Fruit fly (Drosophila melanogaster) whole organism, embryonic: ENCODE measurements around the gene CG12728.

Experiments
- Blimp-1 ChIP-seq: fragments of 200-800 bp; sonication (Bioruptor generic); optimal IDR thresholded peaks from 3 replicates; lab custom pipeline; 2018; ENCODE audit warnings: missing biosample characterization, missing genetic modification characterization, mild to moderate bottlenecking, moderate library complexity, missing genetic modification reagents
- C15 ChIP-seq: fragments of 200-800 bp; sonication (Bioruptor generic); IDR thresholded peaks from 3 replicates; pipeline ENCODE4 v1.3.6; 2022; ENCODE audit warnings: missing biosample characterization, missing genetic modification characterization
- CG10147 ChIP-seq: fragments of 200-800 bp; sonication (Bioruptor generic); optimal IDR thresholded peaks from 2 replicates; lab custom pipeline; 2019; ENCODE audit warnings: missing biosample characterization, mild to moderate bottlenecking, missing genetic modification characterization, moderate library complexity
- CG1024 ChIP-seq: fragments of 200-800 bp; sonication (Bioruptor generic); IDR thresholded peaks from 2 replicates; pipeline ENCODE4 v1.3.6; 2022; ENCODE audit warnings: missing biosample characterization, missing genetic modification characterization
- CG11247 ChIP-seq: fragments of 200-800 bp; sonication (Bioruptor generic); IDR thresholded peaks from 2 replicates; pipeline ENCODE4 v1.3.6; 2022; ENCODE audit warnings: missing biosample characterization, missing genetic modification characterization
- CG12155 ChIP-seq: fragments of 200-800 bp; sonication (Bioruptor generic); optimal IDR thresholded peaks from 3 replicates; lab custom pipeline; 2016; ENCODE audit warnings: missing biosample characterization, missing genetic modification characterization
- CG12769 ChIP-seq: fragments of 200-800 bp; sonication (Bioruptor generic); optimal IDR thresholded peaks from 2 replicates; lab custom pipeline; 2019; ENCODE audit warnings: missing biosample characterization, mild to moderate bottlenecking, missing genetic modification characterization, moderate library complexity
- CG1529 ChIP-seq: fragments of 200-800 bp; sonication (Bioruptor generic); optimal IDR thresholded peaks from 3 replicates; lab custom pipeline; 2018; ENCODE audit warnings: missing biosample characterization, missing genetic modification characterization
- CG15601 ChIP-seq: fragments of 200-800 bp; sonication (Bioruptor generic); optimal IDR thresholded peaks from 3 replicates; lab custom pipeline; 2019; ENCODE audit warnings: missing biosample characterization, mild to moderate bottlenecking, missing genetic modification characterization, moderate library complexity
- CG16815 ChIP-seq: fragments of 200-800 bp; sonication (Bioruptor generic); optimal IDR thresholded peaks from 3 replicates; lab custom pipeline; 2017; ENCODE audit warnings: missing biosample characterization, mild to moderate bottlenecking, missing genetic modification characterization
- CG30431 ChIP-seq: fragments of 200-800 bp; sonication (Bioruptor generic); optimal IDR thresholded peaks from 2 replicates; lab custom pipeline; 2017; ENCODE audit warnings: missing biosample characterization, missing genetic modification characterization
- CG32772 ChIP-seq: fragments of 200-800 bp; sonication (Bioruptor generic); IDR thresholded peaks from 2 replicates; pipeline ENCODE4 v1.3.6; 2022; ENCODE audit warnings: missing biosample characterization, missing genetic modification characterization
- CG33557 ChIP-seq: fragments of 200-800 bp; sonication (Bioruptor generic); optimal IDR thresholded peaks from 2 replicates; lab custom pipeline; 2019; ENCODE audit warnings: missing biosample characterization, mild to moderate bottlenecking, missing genetic modification characterization, moderate library complexity
- CG34422 ChIP-seq: fragments of 200-800 bp; sonication (Bioruptor generic); IDR thresholded peaks from 3 replicates; pipeline ENCODE4 v1.3.6; 2022; ENCODE audit warnings: missing biosample characterization, missing genetic modification characterization
- CG42726 ChIP-seq: fragments of 200-800 bp; sonication (Bioruptor generic); IDR thresholded peaks from 2 replicates; pipeline ENCODE4 v1.3.6; 2022; ENCODE audit warnings: missing biosample characterization, missing genetic modification characterization; ENCODE audit not compliant: partially characterized antibody
- CG7839 ChIP-seq: fragments of 200-800 bp; sonication (Bioruptor generic); optimal IDR thresholded peaks from 3 replicates; lab custom pipeline; 2018; ENCODE audit warnings: missing biosample characterization, mild to moderate bottlenecking, missing genetic modification characterization, moderate library complexity
- CG9817 ChIP-seq: fragments of 200-800 bp; sonication (Bioruptor generic); optimal IDR thresholded peaks from 2 replicates; lab custom pipeline; 2018; ENCODE audit warnings: missing biosample characterization, mild to moderate bottlenecking, missing genetic modification characterization, moderate library complexity
- CoRest ChIP-seq: fragments of 200-800 bp; sonication (Bioruptor generic); optimal IDR thresholded peaks from 3 replicates; lab custom pipeline; 2018; ENCODE audit warnings: missing biosample characterization, mild to moderate bottlenecking, missing genetic modification characterization, moderate library complexity
- D ChIP-seq, 2 experiments: fragments of 200-800 bp in 1 of 2; fragments of >200 bp in 1 of 2; sonication (Bioruptor generic) in 1 of 2; optimal IDR thresholded peaks; 2 replicates in 1 of 2; 3 replicates in 1 of 2; lab custom pipeline; 2017; ENCODE audit warnings: mild to moderate bottlenecking in 1 of 2, missing biosample characterization in 1 of 2, missing genetic modification characterization in 1 of 2, missing genetic modification reagents in 1 of 2
- Dek ChIP-seq: fragments of 200-800 bp; sonication (Bioruptor generic); optimal IDR thresholded peaks from 3 replicates; lab custom pipeline; 2019; ENCODE audit warnings: missing biosample characterization, mild to moderate bottlenecking, missing genetic modification characterization, moderate library complexity
- Fer3 ChIP-seq: fragments of 200-800 bp; sonication (Bioruptor generic); optimal IDR thresholded peaks from 2 replicates; lab custom pipeline; 2018; ENCODE audit warnings: missing biosample characterization, mild to moderate bottlenecking, missing genetic modification characterization, moderate library complexity
- Gsc ChIP-seq: fragments of 200-800 bp; sonication (Bioruptor generic); IDR thresholded peaks from 2 replicates; pipeline ENCODE4 v1.3.6; 2022; ENCODE audit warnings: missing biosample characterization, missing genetic modification characterization
- Hr3 ChIP-seq: fragments of 200-800 bp; sonication (Bioruptor generic); optimal IDR thresholded peaks from 3 replicates; lab custom pipeline; 2016; ENCODE audit warnings: missing biosample characterization, missing genetic modification characterization
- NfI ChIP-seq: fragments of 200-800 bp; sonication (Bioruptor generic); optimal IDR thresholded peaks from 3 replicates; lab custom pipeline; 2018; ENCODE audit warnings: missing biosample characterization, mild to moderate bottlenecking, missing genetic modification characterization, moderate library complexity
- Pdp1 ChIP-seq, 2 experiments: fragments of 200-800 bp; sonication (Bioruptor generic); optimal IDR thresholded peaks; 3 replicates each; lab custom pipeline; 2016; ENCODE audit warnings: missing biosample characterization in 2 of 2, missing genetic modification characterization in 2 of 2, mild to moderate bottlenecking in 1 of 2, moderate library complexity in 1 of 2
- Taf1 ChIP-seq: fragments of 200-800 bp; sonication (Bioruptor generic); IDR thresholded peaks from 2 replicates; pipeline ENCODE4 v1.3.6; 2022; ENCODE audit warnings: missing biosample characterization, missing genetic modification characterization
- ap ChIP-seq: fragments of 200-800 bp; sonication (Bioruptor generic); IDR thresholded peaks from 2 replicates; pipeline ENCODE4 v1.3.6; 2022; ENCODE audit warnings: missing biosample characterization, missing genetic modification characterization
- ara ChIP-seq: fragments of 200-800 bp; sonication (Bioruptor generic); IDR thresholded peaks from 2 replicates; pipeline ENCODE4 v1.3.6; 2022; ENCODE audit warnings: missing biosample characterization, missing genetic modification characterization
- ato ChIP-seq: fragments of 200-800 bp; sonication (Bioruptor generic); IDR thresholded peaks from 2 replicates; pipeline ENCODE4 v1.3.6; 2022; ENCODE audit warnings: missing biosample characterization, missing genetic modification characterization; ENCODE audit not compliant: partially characterized antibody
- caup ChIP-seq: fragments of 200-800 bp; sonication (Bioruptor generic); optimal IDR thresholded peaks from 3 replicates; lab custom pipeline; 2017; ENCODE audit warnings: missing biosample characterization, mild to moderate bottlenecking, missing genetic modification characterization, moderate library complexity; ENCODE audit not compliant: severe bottlenecking
- crol ChIP-seq: fragments of 200-800 bp; sonication (Bioruptor generic); IDR thresholded peaks from 2 replicates; pipeline ENCODE4 v1.3.6; 2022; ENCODE audit warnings: missing biosample characterization, missing genetic modification characterization
- cwo ChIP-seq: fragments of 200-800 bp; sonication (Bioruptor generic); optimal IDR thresholded peaks from 3 replicates; lab custom pipeline; 2017; ENCODE audit warnings: missing biosample characterization, missing genetic modification characterization, mild to moderate bottlenecking, moderate library complexity, missing genetic modification reagents
- disco-r ChIP-seq: fragments of 200-800 bp; sonication (Bioruptor generic); optimal IDR thresholded peaks from 2 replicates; lab custom pipeline; 2016; ENCODE audit warnings: missing biosample characterization, missing genetic modification characterization
- dmrt99B ChIP-seq: fragments of 200-800 bp; sonication (Bioruptor generic); optimal IDR thresholded peaks from 2 replicates; lab custom pipeline; 2018; ENCODE audit warnings: missing biosample characterization, mild to moderate bottlenecking, missing genetic modification characterization, moderate library complexity
- eve ChIP-seq, 2 experiments: fragments of >200 bp; optimal IDR thresholded peaks; 2 replicates each; lab custom pipeline; 2017; ENCODE audit warnings: missing biosample characterization in 2 of 2, missing genetic modification characterization in 2 of 2
- fd102C ChIP-seq: fragments of 200-800 bp; sonication (Bioruptor generic); optimal IDR thresholded peaks from 2 replicates; lab custom pipeline; 2018; ENCODE audit warnings: missing biosample characterization, mild to moderate bottlenecking, missing genetic modification characterization, moderate library complexity
- ind ChIP-seq: fragments of 200-800 bp; sonication (Bioruptor generic); optimal IDR thresholded peaks from 3 replicates; lab custom pipeline; 2016; ENCODE audit warnings: missing biosample characterization, missing genetic modification characterization
- ken ChIP-seq: fragments of 200-800 bp; sonication (Bioruptor generic); IDR thresholded peaks from 3 replicates; pipeline ENCODE4 v1.3.6; 2022; ENCODE audit warnings: missing biosample characterization, missing genetic modification characterization
- lab ChIP-seq: fragments of 200-800 bp; sonication (Bioruptor generic); optimal IDR thresholded peaks from 3 replicates; lab custom pipeline; 2017; ENCODE audit warnings: missing biosample characterization, missing genetic modification characterization, mild to moderate bottlenecking, moderate library complexity, missing genetic modification reagents
- mam ChIP-seq: fragments of 200-800 bp; sonication (Bioruptor generic); optimal IDR thresholded peaks from 3 replicates; lab custom pipeline; 2016; ENCODE audit warnings: missing biosample characterization, missing genetic modification characterization
- otp ChIP-seq: fragments of 200-800 bp; sonication (Bioruptor generic); IDR thresholded peaks from 3 replicates; pipeline ENCODE4, ENCODE4 v1.3.6; 2022; ENCODE audit warnings: missing biosample characterization, missing genetic modification characterization
- pfk ChIP-seq: fragments of 200-800 bp; sonication (Bioruptor generic); optimal IDR thresholded peaks from 2 replicates; lab custom pipeline; 2018; ENCODE audit warnings: missing biosample characterization, mild to moderate bottlenecking, missing genetic modification characterization, moderate library complexity
- pzg ChIP-seq: fragments of 200-800 bp; sonication (Bioruptor generic); optimal IDR thresholded peaks from 3 replicates; lab custom pipeline; 2018; ENCODE audit warnings: missing biosample characterization, mild to moderate bottlenecking, missing genetic modification characterization, moderate library complexity
- run ChIP-seq: fragments of 200-800 bp; sonication (Bioruptor generic); optimal IDR thresholded peaks from 3 replicates; lab custom pipeline; 2018; ENCODE audit warnings: missing biosample characterization, mild to moderate bottlenecking, missing genetic modification characterization
- sim ChIP-seq: fragments of 200-800 bp; sonication (Bioruptor generic); IDR thresholded peaks from 2 replicates; pipeline ENCODE4 v1.3.6; 2022; ENCODE audit warnings: missing biosample characterization, missing genetic modification characterization
- sob ChIP-seq: fragments of 200-800 bp; sonication (Bioruptor generic); IDR thresholded peaks from 2 replicates; pipeline ENCODE4 v1.3.6; 2022; ENCODE audit warnings: missing biosample characterization, missing genetic modification characterization
- sr ChIP-seq: fragments of 200-800 bp; sonication (Bioruptor generic); IDR thresholded peaks from 3 replicates; pipeline ENCODE4 v1.3.6; 2022; ENCODE audit warnings: missing biosample characterization, missing genetic modification characterization

Gene CG12728

DNA sequence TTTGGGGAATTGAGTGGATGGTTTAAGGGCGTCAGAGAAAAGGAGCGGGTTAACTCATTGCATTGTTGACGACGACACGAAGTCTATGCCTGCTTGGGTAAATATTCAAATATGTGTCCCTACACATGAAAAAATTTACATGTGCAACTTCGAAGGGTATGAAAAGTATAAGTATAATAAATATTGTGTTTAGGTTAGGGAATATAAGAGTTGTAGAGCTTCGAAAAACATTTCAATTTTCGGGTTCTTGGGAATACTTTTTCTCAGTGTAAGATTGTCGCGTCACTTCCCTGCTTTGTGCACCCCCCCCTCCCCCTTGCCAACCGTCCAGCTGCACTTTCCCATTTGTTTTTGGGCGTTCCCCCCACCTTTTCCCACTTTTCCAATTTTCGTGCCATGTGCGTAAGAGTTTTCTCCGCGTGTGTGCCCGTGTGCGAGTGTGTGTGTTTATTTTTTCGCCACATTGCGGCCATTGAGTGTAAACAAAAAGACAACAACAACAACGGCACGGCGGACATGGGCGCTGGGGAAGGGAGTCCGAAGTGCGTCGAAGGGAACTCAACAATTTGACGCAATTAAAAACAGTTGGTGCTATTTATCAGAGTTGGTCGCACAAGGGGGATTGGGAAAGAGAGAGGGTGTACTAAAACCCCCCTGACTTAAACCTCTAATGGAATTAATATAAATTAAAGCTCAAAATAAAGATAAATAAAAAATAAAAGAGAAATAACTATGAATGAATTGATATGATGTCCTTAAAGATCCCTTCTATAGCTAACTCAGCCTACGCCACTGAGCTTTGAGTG is 27.7 kb downstream of the CG12728 start (continued):
- TF ChIP-seq Dek (tag; lab: Kevin White, UChicago) (peak; percentile 6), caup (GFP tag; lab: Kevin White, UChicago) (peak; percentile 6), ind (GFP tag; lab: Kevin White, UChicago) (no peak), sr (GFP tag; lab: Robert Waterston, UW) (no peak), eve (GFP tag; optimal IDR thresholded peaks at IDR 0.05; lab: Kevin White, UChicago) (peak in 1 of 2 experiments; percentile 16), crol (GFP tag; lab: Robert Waterston, UW) (peak; percentile 81), cwo (GFP tag; lab: Kevin White, UChicago) (peak; percentile 32), CG9817 (peak; percentile 43), dmrt99B (tag; lab: Kevin White, UChicago) (peak; percentile 58), CG1529 (GFP tag; lab: Kevin White, UChicago) (peak; percentile 13), CG12769 (tag; lab: Kevin White, UChicago) (peak; percentile 3), CG16815 (peak; percentile 17), Gsc (GFP tag; lab: Robert Waterston, UW) (0 out of 2 replicates have a peak, but pooled peaks have one; percentile 31), CG10147 (GFP tag; lab: Kevin White, UChicago) (peak; percentile 23), CG7839 (peak; percentile 59), CG15601 (tag; lab: Kevin White, UChicago) (peak; percentile 22), NfI (GFP tag; lab: Kevin White, UChicago) (peak; percentile 35), fd102C (GFP tag; lab: Kevin White, UChicago) (no peak), disco-r (GFP tag; lab: Kevin White, UChicago) (no peak), C15 (GFP tag; lab: Robert Waterston, UW) (no peak), Blimp-1 (GFP tag; lab: Kevin White, UChicago) (peak; percentile 18), CG12155 (GFP tag; lab: Kevin White, UChicago) (peak; percentile 48), CG33557 (peak; percentile 11), Pdp1 (GFP tag; optimal IDR thresholded peaks at IDR 0.05; lab: Kevin White, UChicago) (peak in 1 of 2 experiments; percentile 15), CG11247 (GFP tag; lab: Robert Waterston, UW) (0 out of 2 replicates have a peak, but pooled peaks have one; percentile 25), ap (GFP tag; lab: Robert Waterston, UW) (no peak), CG42726 (GFP tag; lab: Robert Waterston, UW) (no peak), run (tag; lab: Kevin White, UChicago) (peak; percentile 15), Fer3 (peak; percentile 22), CoRest (tag; lab: Kevin White, UChicago) (peak; percentile 46), lab (GFP tag; lab: Kevin White, UChicago) (peak; percentile 29), sob (GFP tag; lab: Robert Waterston, UW) (no peak; the same call in 1 of the 2 replicates), CG1024 (GFP tag; lab: Robert Waterston, UW) (0 out of 2 replicates have a peak, but pooled peaks have one; percentile 10), pfk (GFP tag; lab: Kevin White, UChicago) (no peak), Hr3 (GFP tag; lab: Kevin White, UChicago) (peak; percentile 47), ara (GFP tag; lab: Robert Waterston, UW) (peak; percentile 62), D (optimal IDR thresholded peaks at IDR 0.05; lab: Kevin White, UChicago) (no peak), D (GFP tag; optimal IDR thresholded peaks at IDR 0.05; lab: Kevin White, UChicago) (peak; percentile 30), Taf1 (GFP tag; lab: Robert Waterston, UW) (0 out of 2 replicates have a peak, but pooled peaks have one; percentile 6), CG30431 (GFP tag; lab: Kevin White, UChicago) (peak; percentile 4), ato (GFP tag; lab: Robert Waterston, UW) (no peak), otp (GFP tag; lab: Robert Waterston, UW) (peak; percentile 68), mam (GFP tag; lab: Kevin White, UChicago) (peak; percentile 7), CG32772 (GFP tag; lab: Robert Waterston, UW) (peak; percentile 37), ken (GFP tag; lab: Robert Waterston, UW) (peak; percentile 40; the same call in 1 of the 3 replicates), pzg (GFP tag; lab: Kevin White, UChicago) (no peak), CG34422 (peak; percentile 38; the same call in 1 of the 3 replicates), sim (GFP tag; lab: Robert Waterston, UW) (peak; percentile 21; the same call in 1 of the 2 replicates)
